Fruit fly (Drosophila melanogaster): ENCODE data around the gene spen.
A peak's percentile ranks its signal among the peaks of the same experiment; 100 is the strongest.

spen gene

dm6 chr2L:250507-251215 is 91.8 kb downstream of the spen start, which contains the start of gene kis (continued):
- no peak for TF ChIP-seq Rx (GFP tag; IDR thresholded peaks at IDR 0.05)
- TF ChIP-seq Ssrp (tag; optimal IDR thresholded peaks at IDR 0.05): no peak
- peak; percentile 50 for TF ChIP-seq ERR (GFP tag; optimal IDR thresholded peaks at IDR 0.05)
- TF ChIP-seq CG6683 (GFP tag; optimal IDR thresholded peaks at IDR 0.05): no peak
- no peak for TF ChIP-seq aop (GFP tag; IDR thresholded peaks at IDR 0.05)
- no peak for TF ChIP-seq z (GFP tag; IDR thresholded peaks at IDR 0.05)
- TF ChIP-seq ewg (GFP tag; optimal IDR thresholded peaks at IDR 0.05): no peak
- no peak for TF ChIP-seq CG1832 (GFP tag; optimal IDR thresholded peaks at IDR 0.05)
- TF ChIP-seq zen2 (GFP tag; IDR thresholded peaks at IDR 0.05; ENCODE audit: partially characterized antibody): peak; percentile 94
- TF ChIP-seq CG6654 (GFP tag; optimal IDR thresholded peaks at IDR 0.05): no peak
- no peak for TF ChIP-seq wdn (GFP tag; IDR thresholded peaks at IDR 0.05)
- peak; percentile 11 for TF ChIP-seq Blimp-1 (GFP tag; optimal IDR thresholded peaks at IDR 0.05)
- TF ChIP-seq C15 (GFP tag; IDR thresholded peaks at IDR 0.05): no peak
- TF ChIP-seq bsh (GFP tag; optimal IDR thresholded peaks at IDR 0.05): peak; percentile 5 to 21
- no peak for TF ChIP-seq sr (GFP tag; IDR thresholded peaks at IDR 0.05)
- no peak for TF ChIP-seq CG12104 (GFP tag; optimal IDR thresholded peaks at IDR 0.05)
- no peak for TF ChIP-seq Atf-2 (GFP tag; optimal IDR thresholded peaks at IDR 0.05)
- TF ChIP-seq zf30C (GFP tag; optimal IDR thresholded peaks at IDR 0.05): no peak
- TF ChIP-seq CG8924 (tag; optimal IDR thresholded peaks at IDR 0.05): peak; percentile 63
- no peak for TF ChIP-seq CG17802 (tag; optimal IDR thresholded peaks at IDR 0.05)
- TF ChIP-seq CG14050 (GFP tag; IDR thresholded peaks at IDR 0.05): no peak
- TF ChIP-seq CG42726 (GFP tag; IDR thresholded peaks at IDR 0.05; ENCODE audit: partially characterized antibody): peak; percentile 97
- peak; percentile 94 for TF ChIP-seq Ets65A (GFP tag)
- TF ChIP-seq Kr (GFP tag; optimal IDR thresholded peaks at IDR 0.05): no peak
- peak; percentile 42 to 66 for TF ChIP-seq Pdp1 (GFP tag; optimal IDR thresholded peaks at IDR 0.05)
- peak; percentile 47 for TF ChIP-seq CG10147 (GFP tag; optimal IDR thresholded peaks at IDR 0.05)
- no peak for TF ChIP-seq crc (GFP tag; optimal IDR thresholded peaks at IDR 0.05)
- peak; percentile 98 for TF ChIP-seq BEAF-32 (GFP tag; optimal IDR thresholded peaks at IDR 0.05)
- no peak for TF ChIP-seq ATbp (GFP tag; optimal IDR thresholded peaks at IDR 0.05)
- TF ChIP-seq dpn (GFP tag; optimal IDR thresholded peaks at IDR 0.05): peak; percentile 27 to 63
- TF ChIP-seq repo (GFP tag; optimal IDR thresholded peaks at IDR 0.05): peak; percentile 12
- peak; percentile 22 for TF ChIP-seq D19A (tag; optimal IDR thresholded peaks at IDR 0.05)
- no peak for TF ChIP-seq CG6689 (GFP tag; IDR thresholded peaks at IDR 0.05)
- peak; percentile 0 for TF ChIP-seq NC2α (GFP tag; optimal IDR thresholded peaks at IDR 0.05)
- TF ChIP-seq CG8388 (GFP tag; optimal IDR thresholded peaks at IDR 0.05): peak; percentile 8
- TF ChIP-seq esg (GFP tag; conservative IDR thresholded peaks at IDR 0.05): no peak
- no peak for TF ChIP-seq CkIIα-i1 (GFP tag; IDR thresholded peaks at IDR 0.05)
- TF ChIP-seq al (GFP tag; IDR thresholded peaks at IDR 0.05): 0 out of 2 replicates have a peak, but pooled peaks have one; percentile 35
- TF ChIP-seq odd (GFP tag; optimal IDR thresholded peaks at IDR 0.05): no peak
- peak; percentile 26 for TF ChIP-seq lbe (GFP tag; optimal IDR thresholded peaks at IDR 0.05)
- no peak for TF ChIP-seq Tbp (GFP tag; optimal IDR thresholded peaks at IDR 0.05)
- peak; percentile 69 for TF ChIP-seq CG9797 (GFP tag; optimal IDR thresholded peaks at IDR 0.05)
- no peak for TF ChIP-seq sim (GFP tag; IDR thresholded peaks at IDR 0.05)
- TF ChIP-seq ash1 (GFP tag; optimal IDR thresholded peaks at IDR 0.05): peak; percentile 23
- TF ChIP-seq Opbp (GFP tag; IDR thresholded peaks at IDR 0.05; ENCODE audit: partially characterized antibody): peak; percentile 97
- TF ChIP-seq CG32532 (GFP tag; IDR thresholded peaks at IDR 0.05): peak; percentile 68
- TF ChIP-seq CG4820 (GFP tag; optimal IDR thresholded peaks at IDR 0.05): no peak
- TF ChIP-seq rib (GFP tag; IDR thresholded peaks at IDR 0.05): no peak
- 0 out of 3 replicates have a peak, but pooled peaks have one; percentile 14 for TF ChIP-seq H15 (GFP tag; IDR thresholded peaks at IDR 0.05)
- no peak for TF ChIP-seq oc (tag; optimal IDR thresholded peaks at IDR 0.05)
